Fruit fly (Drosophila melanogaster): ENCODE data around the gene tacc.

The tacc gene

DNA sequence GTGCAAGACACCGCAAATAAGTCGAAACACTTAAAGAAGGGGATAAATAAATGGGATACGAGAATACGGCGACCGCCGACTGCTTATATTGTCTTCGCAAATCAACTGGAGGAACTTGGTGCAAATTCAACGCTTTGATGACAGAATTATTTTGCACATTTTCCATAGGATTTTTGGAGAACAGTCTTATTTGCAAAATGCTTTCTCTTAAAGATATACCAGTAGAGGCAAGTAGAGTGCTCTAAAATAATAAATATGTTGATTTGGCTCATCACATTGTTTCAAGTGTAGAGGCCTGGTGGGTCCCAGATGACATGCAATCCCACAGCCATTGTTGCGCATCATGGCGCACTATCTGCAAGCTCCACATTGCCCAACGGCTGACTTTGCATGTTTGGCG is 1.6 kb downstream of the tacc start (continued):
- TF ChIP-seq CG3032 (tag; optimal IDR thresholded peaks at IDR 0.05): peak; percentile 26
- no peak for TF ChIP-seq CG16779 (tag; optimal IDR thresholded peaks at IDR 0.05)
- TF ChIP-seq Eip75B (GFP tag; optimal IDR thresholded peaks at IDR 0.05): no peak
- TF ChIP-seq CG9139 (GFP tag; optimal IDR thresholded peaks at IDR 0.05): no peak
- peak; percentile 11 for TF ChIP-seq CG6808 (GFP tag; optimal IDR thresholded peaks at IDR 0.05)
- TF ChIP-seq Smox (GFP tag; optimal IDR thresholded peaks at IDR 0.05): no peak
- TF ChIP-seq Eip93F (GFP tag; optimal IDR thresholded peaks at IDR 0.05): no peak
- peak; percentile 21 for TF ChIP-seq net (GFP tag; optimal IDR thresholded peaks at IDR 0.05)
- no peak for TF ChIP-seq topi (GFP tag; optimal IDR thresholded peaks at IDR 0.05)
- TF ChIP-seq CG32006 (GFP tag; optimal IDR thresholded peaks at IDR 0.05): peak; percentile 64
- no peak for TF ChIP-seq pdm3 (GFP tag; optimal IDR thresholded peaks at IDR 0.05)
- TF ChIP-seq Met (GFP tag; optimal IDR thresholded peaks at IDR 0.05): no peak
- TF ChIP-seq ss (GFP tag; optimal IDR thresholded peaks at IDR 0.05): no peak
- TF ChIP-seq achi (GFP tag; optimal IDR thresholded peaks at IDR 0.05): no peak
- TF ChIP-seq fd85E (GFP tag; optimal IDR thresholded peaks at IDR 0.05): no peak
- TF ChIP-seq CG34406 (GFP tag; optimal IDR thresholded peaks at IDR 0.05): no peak
- TF ChIP-seq Eip78C (GFP tag): peak; percentile 51
- TF ChIP-seq CG10631 (GFP tag; optimal IDR thresholded peaks at IDR 0.05): peak; percentile 22
- TF ChIP-seq CG6163 (GFP tag; IDR thresholded peaks at IDR 0.05): no peak
- no peak for TF ChIP-seq fkh (GFP tag; optimal IDR thresholded peaks at IDR 0.05)

DNA sequence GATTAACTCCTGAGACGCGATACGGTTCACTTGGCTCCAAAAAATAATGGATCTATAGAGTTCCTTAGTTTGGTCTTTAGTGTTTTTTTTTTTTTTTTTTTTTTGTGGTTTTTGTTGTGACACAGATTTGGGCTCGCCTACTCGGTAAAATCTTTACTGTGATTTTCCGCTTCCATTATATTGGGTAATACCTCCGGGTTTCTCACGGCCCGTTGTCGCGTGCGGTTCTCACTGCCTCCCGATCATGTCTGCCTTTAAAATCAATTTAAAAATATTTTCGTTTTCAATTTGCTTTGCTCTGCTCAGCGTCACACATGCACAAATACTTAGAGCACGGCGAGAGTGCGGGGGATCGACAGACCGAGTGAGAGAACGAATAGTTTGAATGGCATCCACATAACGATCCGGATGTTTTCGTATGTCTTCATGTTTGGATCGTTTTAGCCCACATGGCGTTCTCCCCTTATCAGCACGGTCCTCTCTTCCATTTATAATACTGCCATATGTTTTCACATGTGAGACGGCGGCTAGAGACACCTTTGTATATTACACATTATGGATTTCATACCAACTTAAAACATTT is 2.6 kb downstream of the tacc start:
- TF ChIP-seq CG32006 (GFP tag; optimal IDR thresholded peaks at IDR 0.05): no peak
- no peak for TF ChIP-seq eg (GFP tag; IDR thresholded peaks at IDR 0.05)
- no peak for TF ChIP-seq lz (GFP tag; optimal IDR thresholded peaks at IDR 0.05)
- TF ChIP-seq Blimp-1 (GFP tag; optimal IDR thresholded peaks at IDR 0.05): no peak
- no peak for TF ChIP-seq CG10669 (GFP tag; optimal IDR thresholded peaks at IDR 0.05)
- TF ChIP-seq fd85E (GFP tag; optimal IDR thresholded peaks at IDR 0.05): no peak
- no peak for TF ChIP-seq Hr38 (GFP tag; optimal IDR thresholded peaks at IDR 0.05)
- TF ChIP-seq svp (GFP tag): no peak
- TF ChIP-seq CG1621 (tag; optimal IDR thresholded peaks at IDR 0.05): no peak
- TF ChIP-seq CG3919 (GFP tag; optimal IDR thresholded peaks at IDR 0.05): no peak
- TF ChIP-seq CG3032 (tag; optimal IDR thresholded peaks at IDR 0.05): no peak
- no peak for TF ChIP-seq esn (GFP tag; optimal IDR thresholded peaks at IDR 0.05)
- no peak for TF ChIP-seq Ets21C (GFP tag; optimal IDR thresholded peaks at IDR 0.05)
- TF ChIP-seq cyc (GFP tag; optimal IDR thresholded peaks at IDR 0.05): no peak
- TF ChIP-seq salr (GFP tag; optimal IDR thresholded peaks at IDR 0.05): no peak
- no peak for TF ChIP-seq Lpt (GFP tag; optimal IDR thresholded peaks at IDR 0.05)
- TF ChIP-seq CG34406 (GFP tag; optimal IDR thresholded peaks at IDR 0.05): no peak
- TF ChIP-seq spab (GFP tag; optimal IDR thresholded peaks at IDR 0.05): no peak
- TF ChIP-seq net (GFP tag; optimal IDR thresholded peaks at IDR 0.05): no peak

DNA sequence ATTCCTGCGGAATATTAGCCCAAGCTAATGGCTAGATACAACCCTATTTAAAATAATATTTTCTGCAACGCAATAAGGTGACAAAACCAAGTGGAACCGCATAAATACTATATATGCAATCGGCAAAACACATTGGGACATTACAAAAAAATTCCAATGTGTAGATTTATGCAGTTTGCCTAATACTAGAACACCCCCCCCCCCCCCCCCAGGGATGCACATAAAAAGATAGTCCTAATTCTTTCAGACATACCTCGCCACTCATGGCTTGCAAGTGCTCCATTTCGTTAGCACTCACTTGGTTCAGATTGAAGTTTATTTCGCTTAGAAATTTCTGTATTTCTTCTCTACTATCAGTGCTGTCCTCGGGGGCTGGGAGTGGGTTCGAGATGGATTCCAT is 3.3 kb downstream of the tacc start:
- no peak for TF ChIP-seq Hr38 (GFP tag; optimal IDR thresholded peaks at IDR 0.05)
- TF ChIP-seq CG31627 (GFP tag; optimal IDR thresholded peaks at IDR 0.05): no peak
- no peak for TF ChIP-seq CG3032 (tag; optimal IDR thresholded peaks at IDR 0.05)
- TF ChIP-seq vri (GFP tag; optimal IDR thresholded peaks at IDR 0.05): no peak
- TF ChIP-seq Ets96B (tag; optimal IDR thresholded peaks at IDR 0.05): no peak
- no peak for TF ChIP-seq Eip93F (GFP tag; optimal IDR thresholded peaks at IDR 0.05)
- no peak for TF ChIP-seq dac (GFP tag; optimal IDR thresholded peaks at IDR 0.05)
- TF ChIP-seq Hr39 (GFP tag; optimal IDR thresholded peaks at IDR 0.05): no peak
- TF ChIP-seq acj6 (GFP tag; optimal IDR thresholded peaks at IDR 0.05): no peak
- no peak for TF ChIP-seq CG9139 (GFP tag; optimal IDR thresholded peaks at IDR 0.05)
- TF ChIP-seq Gug (GFP tag; IDR thresholded peaks at IDR 0.05): no peak
- no peak for TF ChIP-seq CG32006 (GFP tag; optimal IDR thresholded peaks at IDR 0.05)
- TF ChIP-seq Ets21C (GFP tag; optimal IDR thresholded peaks at IDR 0.05): no peak
- no peak for TF ChIP-seq CG8632 (GFP tag; optimal IDR thresholded peaks at IDR 0.05)
- no peak for TF ChIP-seq Eip78C (GFP tag)
- no peak for TF ChIP-seq Sox14 (GFP tag; optimal IDR thresholded peaks at IDR 0.05)
- no peak for TF ChIP-seq CG10631 (GFP tag; optimal IDR thresholded peaks at IDR 0.05)

All from whole organism, prepupa.